Worm (Caenorhabditis elegans) whole organism, mixed stage, embryonic: ENCODE results near the gene T22B7.8.

Experiments
- ces-1 ChIP-seq: fragments of 150-350 bp; optimal IDR thresholded peaks from 2 replicates; lab custom pipeline; 2014; ENCODE audit warnings: missing biosample characterization, missing genetic modification reagents, missing genetic modification characterization
- elt-1 ChIP-seq: sonication (generic microtip); optimal IDR thresholded peaks from 2 replicates; lab custom pipeline; 2017; ENCODE audit warnings: missing genetic modification characterization, mild to moderate bottlenecking, missing compliant biosample characterization, antibody characterized with exemption, moderate library complexity, borderline replicate concordance; ENCODE audit not compliant: insufficient read depth
- mep-1 ChIP-seq: fragments of 150-350 bp; optimal IDR thresholded peaks from 2 replicates; lab custom pipeline; 2017; ENCODE audit warnings: missing biosample characterization, missing genetic modification reagents, missing genetic modification characterization, inconsistent platforms
- nhr-12 ChIP-seq: fragments of 150-350 bp; optimal IDR thresholded peaks from 2 replicates; lab custom pipeline; 2014; ENCODE audit warnings: missing biosample characterization, missing genetic modification characterization
- nhr-76 ChIP-seq: sonication (generic microtip); optimal IDR thresholded peaks from 2 replicates; lab custom pipeline; 2017; ENCODE audit warnings: missing biosample characterization, missing genetic modification characterization
- snpc-4 ChIP-seq: fragments of 150-350 bp; optimal IDR thresholded peaks from 2 replicates; lab custom pipeline; 2014; ENCODE audit warnings: missing biosample characterization, missing genetic modification characterization

- no peak for TF ChIP-seq mep-1 (tag; lab: Kevin White, UChicago)
- TF ChIP-seq snpc-4 (tag; lab: Kevin White, UChicago): no peak
- TF ChIP-seq nhr-76 (tag; lab: Kevin White, UChicago): no peak
- TF ChIP-seq ces-1 (GFP tag; lab: Kevin White, UChicago): no peak
- no peak for TF ChIP-seq elt-1 (tag; lab: Kevin White, UChicago)
- no peak for TF ChIP-seq nhr-12 (tag; lab: Kevin White, UChicago)
Observed at ce11 chrX:5659614-5660013, 27.9 kb downstream of the T22B7.8 start, which contains the start of gene T22B7.22.
